Worm (Caenorhabditis elegans) whole organism, L3 larva: ENCODE data around the gene inx-7.

Experiments
- ZK546.5 ChIP-seq: sonication (generic microtip); optimal IDR thresholded peaks from 2 replicates; lab custom pipeline; 2017; ENCODE audit warnings: missing biosample characterization, missing genetic modification characterization
- ama-1 ChIP-seq: fragments of 150-350 bp; optimal IDR thresholded peaks from 2 replicates; lab custom pipeline; 2018
- elt-2 ChIP-seq: sonication (generic microtip); optimal IDR thresholded peaks from 2 replicates; lab custom pipeline; 2016; ENCODE audit warnings: missing genetic modification reagents, mild to moderate bottlenecking, missing genetic modification characterization, missing compliant biosample characterization
- eor-1 ChIP-seq, 2 experiments: fragments of 150-350 bp; optimal IDR thresholded peaks; 2 replicates each; lab custom pipeline; 2014 to 2018; ENCODE audit warnings: missing biosample characterization in 2 of 2, missing genetic modification characterization in 2 of 2
- fkh-2 ChIP-seq: fragments of 150-350 bp; optimal IDR thresholded peaks from 2 replicates; lab custom pipeline; 2014; ENCODE audit warnings: missing biosample characterization, missing genetic modification reagents, missing genetic modification characterization
- fos-1 ChIP-seq: fragments of 150-350 bp; optimal IDR thresholded peaks from 2 replicates; lab custom pipeline; 2014; ENCODE audit warnings: missing biosample characterization, missing genetic modification characterization
- mml-1 ChIP-seq: fragments of 150-350 bp; sonication (generic microtip); optimal IDR thresholded peaks from 3 replicates; lab custom pipeline; 2014; ENCODE audit warnings: missing biosample characterization, missing genetic modification characterization
- nhr-11 ChIP-seq: fragments of 150-350 bp; optimal IDR thresholded peaks from 2 replicates; lab custom pipeline; 2014; ENCODE audit warnings: missing biosample characterization, missing genetic modification characterization
- nhr-25 ChIP-seq: sonication (generic microtip); optimal IDR thresholded peaks from 2 replicates; lab custom pipeline; 2017; ENCODE audit warnings: missing biosample characterization, missing genetic modification characterization
- pha-4 ChIP-seq: fragments of 150-350 bp; optimal IDR thresholded peaks from 2 replicates; lab custom pipeline; 2014; ENCODE audit warnings: missing biosample characterization, missing genetic modification reagents, missing genetic modification characterization
- pqm-1 ChIP-seq: fragments of 150-350 bp; optimal IDR thresholded peaks from 2 replicates; lab custom pipeline; 2017; ENCODE audit warnings: missing biosample characterization, missing genetic modification characterization, inconsistent platforms
- sea-2 ChIP-seq: fragments of 150-350 bp; sonication (generic microtip); optimal IDR thresholded peaks from 4 replicates; lab custom pipeline; 2014; ENCODE audit warnings: missing biosample characterization, missing genetic modification reagents, missing genetic modification characterization
- unc-39 ChIP-seq: sonication (generic microtip); optimal IDR thresholded peaks from 4 replicates; lab custom pipeline; 2017; ENCODE audit warnings: missing biosample characterization, missing genetic modification characterization
- ztf-11 ChIP-seq: fragments of 150-350 bp; optimal IDR thresholded peaks from 2 replicates; lab custom pipeline; 2014; ENCODE audit warnings: missing biosample characterization, missing genetic modification characterization

ce11 chrIV:5986829-5987228 is 40.4 kb upstream of the inx-7 start:
- TF ChIP-seq ZK546.5 (tag; lab: Kevin White, UChicago) (no peak), pqm-1 (no peak), sea-2 (GFP tag; lab: Kevin White, UChicago) (no peak), fos-1 (tag; lab: Kevin White, UChicago) (no peak), ztf-11 (no peak), nhr-11 (tag; lab: Kevin White, UChicago) (no peak), fkh-2 (tag; lab: Kevin White, UChicago) (no peak), ama-1 (lab: Kevin White, UChicago) (no peak), elt-2 (tag; lab: Kevin White, UChicago) (no peak), pha-4 (tag; lab: Kevin White, UChicago) (no peak), mml-1 (tag; lab: Kevin White, UChicago) (no peak), eor-1 (tag; optimal IDR thresholded peaks at IDR 0.05; lab: Kevin White, UChicago) (no peak), unc-39 (tag; lab: Kevin White, UChicago) (no peak), nhr-25 (tag; lab: Kevin White, UChicago) (no peak)
